Worm (Caenorhabditis elegans): ENCODE measurements around the gene Y50E8A.6.

DNA sequence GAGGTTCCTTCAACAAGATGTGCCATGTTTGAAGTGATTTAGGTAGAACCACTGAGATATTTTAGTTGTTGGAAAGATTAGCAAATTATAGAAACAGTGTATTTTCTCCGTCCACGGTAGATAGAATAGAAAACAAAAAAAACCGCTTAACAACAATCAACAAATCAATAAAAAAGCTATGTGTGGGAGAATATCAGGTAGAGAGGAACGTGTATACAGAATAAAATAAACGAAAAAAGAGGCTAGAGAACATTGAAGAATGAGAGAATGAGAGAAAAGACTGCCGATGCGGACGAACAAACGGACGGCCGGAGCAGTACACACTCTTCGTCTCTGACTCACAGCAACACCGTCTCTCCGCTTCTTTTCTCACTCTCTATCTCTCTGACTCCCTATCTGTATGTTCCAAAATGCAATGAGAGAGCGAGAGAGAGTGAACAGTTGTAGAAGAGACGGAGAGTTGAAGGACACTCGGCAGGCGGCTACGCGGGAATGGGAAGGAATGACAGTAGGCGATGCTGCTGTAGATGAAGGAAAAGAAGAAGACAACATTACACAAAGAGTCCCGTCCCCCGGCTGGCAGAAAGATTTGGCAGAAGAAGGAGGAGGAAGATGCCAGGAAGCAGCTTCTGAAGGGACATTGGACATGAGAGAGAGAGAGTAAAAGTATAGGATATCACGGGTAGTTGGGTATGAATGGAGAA is 44.4 kb downstream of the Y50E8A.6 start, which contains the start of gene unc-112:
- no peak for TF ChIP-seq ztf-4 (tag; optimal IDR thresholded peaks at IDR 0.05)
- TF ChIP-seq lin-39 (tag; optimal IDR thresholded peaks at IDR 0.05), result peak; percentile 57
- TF ChIP-seq fkh-10 (GFP tag; optimal IDR thresholded peaks at IDR 0.05), result no peak
- no peak for TF ChIP-seq ceh-82 (tag; optimal IDR thresholded peaks at IDR 0.05)
- TF ChIP-seq skn-1 (tag; optimal IDR thresholded peaks at IDR 0.05), result peak; percentile 26

Data from whole organism, L3 larva.